Worm (Caenorhabditis elegans): ENCODE data around the gene C53A5.13.

DNA sequence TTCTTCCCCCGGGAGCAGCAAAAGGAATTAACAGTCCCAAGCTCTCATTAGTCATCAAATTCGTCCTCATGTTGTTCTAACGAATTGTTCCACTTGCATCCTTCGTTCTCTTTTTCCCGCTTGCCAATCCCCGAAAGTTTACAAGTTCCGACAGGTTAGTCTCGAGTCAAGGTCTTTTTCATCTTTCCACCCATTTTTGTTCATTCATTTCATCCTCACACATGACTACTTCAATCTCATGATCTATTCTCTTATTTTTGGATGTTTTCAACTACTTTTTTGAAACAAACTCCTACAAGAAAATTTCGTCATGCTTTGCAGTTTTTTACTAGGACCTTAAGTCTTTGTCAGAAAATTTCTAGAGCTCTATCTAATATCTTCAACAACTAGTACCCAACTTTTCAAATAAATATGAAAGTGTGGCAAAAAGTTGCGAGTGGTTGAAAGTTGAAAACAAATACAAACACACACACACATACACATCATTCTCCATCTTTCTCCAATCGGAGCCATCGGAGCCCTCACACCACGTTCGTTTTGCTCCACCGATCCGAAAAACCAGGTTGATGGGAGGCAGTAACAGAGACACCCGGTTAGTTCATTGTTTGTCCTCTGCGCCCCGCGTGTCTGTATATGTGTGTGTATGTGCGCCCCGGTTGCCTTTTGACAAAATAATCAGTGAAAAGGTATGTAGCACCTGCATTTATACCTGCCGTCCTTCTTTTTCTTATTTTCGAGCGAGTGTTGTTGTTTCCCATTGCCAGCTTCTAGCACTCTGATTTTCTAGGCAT is 47.4 kb upstream of the C53A5.13 start:
- TF ChIP-seq blmp-1 (tag; optimal IDR thresholded peaks at IDR 0.05), result no peak
- no peak for TF ChIP-seq bed-3 (GFP tag; optimal IDR thresholded peaks at IDR 0.05)
- no peak for TF ChIP-seq nhr-237 (tag; optimal IDR thresholded peaks at IDR 0.05)
- TF ChIP-seq snpc-4 (tag; optimal IDR thresholded peaks at IDR 0.05), result no peak
- TF ChIP-seq ceh-43 (GFP tag; optimal IDR thresholded peaks at IDR 0.05), result no peak
- TF ChIP-seq mab-5 (tag; optimal IDR thresholded peaks at IDR 0.05), result no peak
